Fruit fly (Drosophila melanogaster) whole organism, wandering third instar larva: Measurements from ENCODE around the gene Pkcdelta.

Experiments used
- CG32264 ChIP-seq: fragments of 200-800 bp; sonication (Bioruptor generic); optimal IDR thresholded peaks from 2 replicates; lab custom pipeline; 2016; ENCODE audit warnings: missing biosample characterization, missing genetic modification characterization
- CG9705 ChIP-seq: fragments of 200-800 bp; sonication (Bioruptor generic); optimal IDR thresholded peaks from 2 replicates; lab custom pipeline; 2018; ENCODE audit warnings: missing biosample characterization, mild to moderate bottlenecking, missing genetic modification characterization
- Dfd ChIP-seq: fragments of >200 bp; optimal IDR thresholded peaks from 2 replicates; lab custom pipeline; 2017; ENCODE audit warnings: missing biosample characterization, missing genetic modification characterization
- GATAd ChIP-seq: sonication (Bioruptor generic); optimal IDR thresholded peaks from 2 replicates; lab custom pipeline; 2016; ENCODE audit warnings: missing biosample characterization, missing genetic modification characterization
- HLH106 ChIP-seq: fragments of 200-800 bp; optimal IDR thresholded peaks from 3 replicates; lab custom pipeline; 2019; ENCODE audit warnings: missing biosample characterization, mild to moderate bottlenecking, missing genetic modification characterization, moderate library complexity
- Hnf4 ChIP-seq: fragments of 200-800 bp; sonication (Bioruptor generic); optimal IDR thresholded peaks from 2 replicates; lab custom pipeline; 2016; ENCODE audit warnings: missing biosample characterization, mild to moderate bottlenecking, missing genetic modification characterization
- Hr78 ChIP-seq: fragments of >200 bp; optimal IDR thresholded peaks from 2 replicates; lab custom pipeline; 2017; ENCODE audit warnings: missing biosample characterization, missing genetic modification characterization
- Hr83 ChIP-seq: fragments of 200-300 bp; sonication (Bioruptor generic); optimal IDR thresholded peaks from 2 replicates; lab custom pipeline; 2016; ENCODE audit warnings: missing biosample characterization, mild to moderate bottlenecking, missing genetic modification characterization, moderate library complexity; ENCODE audit not compliant: poor library complexity, severe bottlenecking
- Jra ChIP-seq: sonication (Bioruptor generic); optimal IDR thresholded peaks from 2 replicates; lab custom pipeline; 2016; ENCODE audit warnings: missing biosample characterization, missing genetic modification characterization
- Myc ChIP-seq: fragments of >200 bp; optimal IDR thresholded peaks from 2 replicates; lab custom pipeline; 2017
- N ChIP-seq: fragments of >200 bp; optimal IDR thresholded peaks from 2 replicates; lab custom pipeline; 2018; ENCODE audit warnings: missing biosample characterization, missing external identifiers, missing genetic modification characterization
- Rel ChIP-seq, 2 experiments: fragments of 200-800 bp; sonication (Bioruptor generic) in 1 of 2; optimal IDR thresholded peaks; 2 replicates in 1 of 2; 3 replicates in 1 of 2; lab custom pipeline; 2016 to 2019; ENCODE audit warnings: mild to moderate bottlenecking in 2 of 2, missing biosample characterization in 2 of 2, missing genetic modification characterization in 2 of 2, moderate library complexity in 1 of 2
- Vsx2 ChIP-seq: fragments of 200-300, 225-300 bp; sonication (Bioruptor generic); optimal IDR thresholded peaks from 2 replicates; lab custom pipeline; 2018; ENCODE audit warnings: missing biosample characterization, missing genetic modification characterization; ENCODE audit not compliant: partially characterized antibody
- br ChIP-seq: fragments of 200-800 bp; sonication (Bioruptor generic); optimal IDR thresholded peaks from 2 replicates; lab custom pipeline; 2016; ENCODE audit warnings: missing biosample characterization, missing genetic modification characterization
- brk ChIP-seq: fragments of 200-800 bp; sonication (Bioruptor generic); optimal IDR thresholded peaks from 2 replicates; lab custom pipeline; 2016; ENCODE audit warnings: missing biosample characterization, mild to moderate bottlenecking, missing genetic modification characterization
- dl ChIP-seq, 2 experiments: fragments of 175-275, 200-275 bp in 1 of 2; fragments of 200-275 bp in 1 of 2; sonication (Bioruptor generic); optimal IDR thresholded peaks; lab custom pipeline; 2018; ENCODE audit warnings: mild to moderate bottlenecking in 2 of 2, missing biosample characterization in 2 of 2, missing genetic modification characterization in 2 of 2, moderate library complexity in 2 of 2; ENCODE audit not compliant: partially characterized antibody in 2 of 2, insufficient read depth in 1 of 2
- dmrt93B ChIP-seq: fragments of 200-800 bp; sonication (Bioruptor generic); optimal IDR thresholded peaks from 2 replicates; lab custom pipeline; 2018; ENCODE audit warnings: missing biosample characterization, mild to moderate bottlenecking, missing genetic modification characterization
- ey ChIP-seq: fragments of 200-800 bp; sonication (Bioruptor generic); optimal IDR thresholded peaks from 2 replicates; lab custom pipeline; 2016; ENCODE audit warnings: missing biosample characterization, missing genetic modification characterization
- foxo ChIP-seq, 2 experiments: fragments of 200-800 bp; sonication (Bioruptor generic); optimal IDR thresholded peaks; 2 replicates in 1 of 2; 3 replicates in 1 of 2; lab custom pipeline; 2016 to 2017; ENCODE audit warnings: missing biosample characterization in 2 of 2, missing genetic modification characterization in 2 of 2
- h ChIP-seq: fragments of 200-800 bp; sonication (Bioruptor generic); optimal IDR thresholded peaks from 3 replicates; lab custom pipeline; 2016; ENCODE audit warnings: missing biosample characterization, mild to moderate bottlenecking, missing genetic modification characterization
- jim ChIP-seq: fragments of 175-275, 200-325 bp; sonication (Bioruptor generic); optimal IDR thresholded peaks from 2 replicates; lab custom pipeline; 2016; ENCODE audit warnings: missing biosample characterization, mild to moderate bottlenecking, missing genetic modification characterization
- lola ChIP-seq: fragments of >200 bp; optimal IDR thresholded peaks from 2 replicates; lab custom pipeline; 2017; ENCODE audit warnings: missing biosample characterization, missing genetic modification characterization
- psq ChIP-seq: fragments of 200-800 bp; sonication (Bioruptor generic); optimal IDR thresholded peaks from 3 replicates; lab custom pipeline; 2017; ENCODE audit warnings: missing biosample characterization, mild to moderate bottlenecking, missing genetic modification characterization, moderate library complexity
- rgr ChIP-seq: fragments of 200-800 bp; sonication (Bioruptor generic); optimal IDR thresholded peaks from 3 replicates; lab custom pipeline; 2016; ENCODE audit warnings: missing biosample characterization, mild to moderate bottlenecking, missing genetic modification characterization
- sage ChIP-seq: fragments of 200-800 bp; sonication (Bioruptor generic); optimal IDR thresholded peaks from 2 replicates; lab custom pipeline; 2016; ENCODE audit warnings: missing biosample characterization, mild to moderate bottlenecking, missing genetic modification characterization
- sv ChIP-seq: fragments of 200-800 bp; sonication (Bioruptor generic); optimal IDR thresholded peaks from 3 replicates; lab custom pipeline; 2016; ENCODE audit warnings: missing biosample characterization, missing genetic modification characterization
- woc ChIP-seq: sonication (Bioruptor generic); optimal IDR thresholded peaks from 2 replicates; lab custom pipeline; 2016; ENCODE audit warnings: missing biosample characterization, mild to moderate bottlenecking, missing genetic modification characterization

Gene Pkcdelta

dm6 chrX:12431924-12432323 is at the start of gene Pkcdelta:
Pkcdelta (plus strand) TSS chrX:12432224.
- TF ChIP-seq rgr (GFP tag; lab: Kevin White, UChicago) (no peak), dmrt93B (no peak), Myc (lab: Kevin White, UChicago) (no peak), Dfd (no peak), sv (GFP tag; lab: Kevin White, UChicago) (no peak), br (GFP tag; lab: Kevin White, UChicago) (no peak), N (GFP tag; lab: Kevin White, UChicago) (no peak), HLH106 (tag; lab: Kevin White, UChicago) (no peak), GATAd (GFP tag; lab: Kevin White, UChicago) (no peak), sage (GFP tag; lab: Kevin White, UChicago) (no peak), ey (GFP tag; lab: Kevin White, UChicago) (no peak), foxo (GFP tag; optimal IDR thresholded peaks at IDR 0.05; lab: Kevin White, UChicago) (no peak), Hr78 (GFP tag; lab: Kevin White, UChicago) (no peak), lola (GFP tag; lab: Kevin White, UChicago) (no peak), Hr83 (GFP tag; lab: Kevin White, UChicago) (no peak)
- TF ChIP-seq, all 38 proteins: peak for 0

dm6 chrX:12386255-12386654 is 45.8 kb upstream of the Pkcdelta start:
- no peak for TF ChIP-seq Vsx2
- TF ChIP-seq br (GFP tag; lab: Kevin White, UChicago), result no peak
- no peak for TF ChIP-seq sv (GFP tag; lab: Kevin White, UChicago)

dm6 chrX:12389138-12389537 is 42.9 kb upstream of the Pkcdelta start:
- TF ChIP-seq CG32264 (GFP tag; lab: Kevin White, UChicago) (no peak), h (GFP tag; lab: Kevin White, UChicago) (no peak), rgr (GFP tag; lab: Kevin White, UChicago) (no peak), sage (GFP tag; lab: Kevin White, UChicago) (no peak), N (GFP tag; lab: Kevin White, UChicago) (no peak), ey (GFP tag; lab: Kevin White, UChicago) (no peak)

dm6 chrX:12391732-12392131 is 40.3 kb upstream of the Pkcdelta start:
- TF ChIP-seq rgr (GFP tag; lab: Kevin White, UChicago), result no peak
- no peak for TF ChIP-seq br (GFP tag; lab: Kevin White, UChicago)
- no peak for TF ChIP-seq Dfd
- TF ChIP-seq CG9705, result no peak
- TF ChIP-seq psq (GFP tag; lab: Kevin White, UChicago), result no peak
- no peak for TF ChIP-seq ey (GFP tag; lab: Kevin White, UChicago)
- TF ChIP-seq sage (GFP tag; lab: Kevin White, UChicago), result no peak
- TF ChIP-seq dl (GFP tag; optimal IDR thresholded peaks at IDR 0.05; lab: Kevin White, UChicago; ENCODE audit: insufficient read depth in 1 of 2, partially characterized antibody in 2 of 2), result no peak
- no peak for TF ChIP-seq woc (GFP tag; lab: Kevin White, UChicago)
- TF ChIP-seq Rel (GFP tag; optimal IDR thresholded peaks at IDR 0.05; lab: Kevin White, UChicago), result no peak
- no peak for TF ChIP-seq Rel (tag; optimal IDR thresholded peaks at IDR 0.05; lab: Kevin White, UChicago)

- TF ChIP-seq dmrt93B, result no peak
- no peak for TF ChIP-seq Jra
Observed at dm6 chrX:12408377-12408911, 23.6 kb upstream of the Pkcdelta start, which contains the start of the genes CG32651 and CG2574. CG32651 (minus strand) TSS chrX:12408477. CG2574 (plus strand) TSS chrX:12408861.

- TF ChIP-seq foxo (GFP tag; optimal IDR thresholded peaks at IDR 0.05; lab: Kevin White, UChicago) (no peak), Hr78 (GFP tag; lab: Kevin White, UChicago) (no peak), Rel (GFP tag; optimal IDR thresholded peaks at IDR 0.05; lab: Kevin White, UChicago) (no peak), Rel (tag; optimal IDR thresholded peaks at IDR 0.05; lab: Kevin White, UChicago) (no peak), brk (GFP tag; lab: Kevin White, UChicago) (no peak), jim (GFP tag; lab: Kevin White, UChicago) (no peak), br (GFP tag; lab: Kevin White, UChicago) (no peak), Hnf4 (GFP tag; lab: Kevin White, UChicago) (no peak)
- TF ChIP-seq, all 38 proteins: peak for 0
Observed at dm6 chrX:12431466-12431865, 558 bp upstream of the Pkcdelta start.
